Fruit fly (Drosophila melanogaster): ENCODE data around the gene mRpL22.

mRpL22 gene

dm6 chrX:16803299-16803698 lies 19.6 kb downstream of the mRpL22 start, which contains the start of the genes Rai1 and CG13005 (continued):
- TF ChIP-seq Med (GFP tag) (peak; percentile 63), Opbp (GFP tag; IDR thresholded peaks at IDR 0.05; ENCODE audit: partially characterized antibody) (peak; percentile 83), Myb (GFP tag; optimal IDR thresholded peaks at IDR 0.05) (peak; percentile 15), bowl (GFP tag; IDR thresholded peaks at IDR 0.05) (no peak), bbx (GFP tag; IDR thresholded peaks at IDR 0.05; ENCODE audit: partially characterized antibody) (peak; percentile 86), gfzf (GFP tag; optimal IDR thresholded peaks at IDR 0.05) (peak; percentile 63), tna (GFP tag; IDR thresholded peaks at IDR 0.05; ENCODE audit: partially characterized antibody) (peak; percentile 73), nmo (GFP tag; optimal IDR thresholded peaks at IDR 0.05) (peak; percentile 4), Sry-δ (GFP tag; optimal IDR thresholded peaks at IDR 0.05) (peak; percentile 88), phol (tag; optimal IDR thresholded peaks at IDR 0.05) (peak; percentile 7), nerfin-2 (GFP tag; IDR thresholded peaks at IDR 0.05; ENCODE audit: partially characterized antibody) (peak; percentile 72), Spps (tag; optimal IDR thresholded peaks at IDR 0.05) (no peak), BEAF-32 (GFP tag; optimal IDR thresholded peaks at IDR 0.05) (peak; percentile 84), CG17359 (tag; optimal IDR thresholded peaks at IDR 0.05) (no peak), HLH4C (GFP tag; IDR thresholded peaks at IDR 0.05; ENCODE audit: partially characterized antibody) (peak; percentile 81), ato (GFP tag; IDR thresholded peaks at IDR 0.05; ENCODE audit: partially characterized antibody) (peak; percentile 72), CoRest (tag; optimal IDR thresholded peaks at IDR 0.05) (peak; percentile 47), Dref (GFP tag; IDR thresholded peaks at IDR 0.05) (peak; percentile 72), ara (GFP tag; IDR thresholded peaks at IDR 0.05) (no peak), Scr (GFP tag; IDR thresholded peaks at IDR 0.05; ENCODE audit: partially characterized antibody) (peak; percentile 89), CG4854 (GFP tag; optimal IDR thresholded peaks at IDR 0.05) (no peak), CG14860 (GFP tag; IDR thresholded peaks at IDR 0.05; ENCODE audit: partially characterized antibody) (peak; percentile 81), CG3065 (GFP tag; optimal IDR thresholded peaks at IDR 0.05) (no peak), CG7963 (GFP tag; IDR thresholded peaks at IDR 0.05; ENCODE audit: partially characterized antibody) (peak; percentile 59; the same call in 2 of the 3 replicates), hb (GFP tag; IDR thresholded peaks at IDR 0.05; ENCODE audit: partially characterized antibody) (peak; percentile 76), Ets97D (GFP tag; optimal IDR thresholded peaks at IDR 0.05) (peak; percentile 55), ash1 (GFP tag; optimal IDR thresholded peaks at IDR 0.05) (no peak), CG2129 (GFP tag; IDR thresholded peaks at IDR 0.05; ENCODE audit: partially characterized antibody) (peak; percentile 79), CG7357 (GFP tag; IDR thresholded peaks at IDR 0.05) (peak; percentile 53; the same call in 1 of the 3 replicates), CG10267 (tag; optimal IDR thresholded peaks at IDR 0.05) (peak; percentile 3), Tbp (GFP tag; optimal IDR thresholded peaks at IDR 0.05) (no peak), CG42726 (GFP tag; IDR thresholded peaks at IDR 0.05; ENCODE audit: partially characterized antibody) (peak; percentile 67; the same call in 1 of the 2 replicates), CG11696 (GFP tag; IDR thresholded peaks at IDR 0.05) (no peak), pzg (GFP tag; optimal IDR thresholded peaks at IDR 0.05) (peak; percentile 53), stwl (tag; optimal IDR thresholded peaks at IDR 0.05) (peak; percentile 57), unc-4 (GFP tag; IDR thresholded peaks at IDR 0.05; ENCODE audit: partially characterized antibody) (peak; percentile 86), CG8924 (tag; optimal IDR thresholded peaks at IDR 0.05) (no peak), gro (GFP tag; optimal IDR thresholded peaks at IDR 0.05) (peak; percentile 30), CG17829 (tag; optimal IDR thresholded peaks at IDR 0.05) (peak; percentile 29), row (GFP tag; IDR thresholded peaks at IDR 0.05) (0 out of 3 replicates have a peak, but pooled peaks have one; percentile 33), Sin3A (optimal IDR thresholded peaks at IDR 0.05) (peak; percentile 26), CG4617 (GFP tag; optimal IDR thresholded peaks at IDR 0.05; ENCODE audit: borderline replicate concordance) (peak; percentile 13), Atf-2 (GFP tag; optimal IDR thresholded peaks at IDR 0.05) (no peak), CG16813 (GFP tag; IDR thresholded peaks at IDR 0.05; ENCODE audit: partially characterized antibody) (peak; percentile 80), CG4707 (GFP tag; optimal IDR thresholded peaks at IDR 0.05) (no peak), zen2 (GFP tag; IDR thresholded peaks at IDR 0.05; ENCODE audit: partially characterized antibody) (peak; percentile 58; the same call in 1 of the 3 replicates), CG8290 (GFP tag; optimal IDR thresholded peaks at IDR 0.05) (peak; percentile 43), CG8290 (tag; optimal IDR thresholded peaks at IDR 0.05) (peak in 1 of 2 experiments; percentile 31), MBD-R2 (GFP tag; IDR thresholded peaks at IDR 0.05) (peak; percentile 8)

Data from whole organism, embryonic.